Fruit fly (Drosophila melanogaster): ENCODE results near the gene RpL30.
A peak's percentile ranks its signal among the peaks of the same experiment; 100 is the strongest.

The RpL30 gene

DNA sequence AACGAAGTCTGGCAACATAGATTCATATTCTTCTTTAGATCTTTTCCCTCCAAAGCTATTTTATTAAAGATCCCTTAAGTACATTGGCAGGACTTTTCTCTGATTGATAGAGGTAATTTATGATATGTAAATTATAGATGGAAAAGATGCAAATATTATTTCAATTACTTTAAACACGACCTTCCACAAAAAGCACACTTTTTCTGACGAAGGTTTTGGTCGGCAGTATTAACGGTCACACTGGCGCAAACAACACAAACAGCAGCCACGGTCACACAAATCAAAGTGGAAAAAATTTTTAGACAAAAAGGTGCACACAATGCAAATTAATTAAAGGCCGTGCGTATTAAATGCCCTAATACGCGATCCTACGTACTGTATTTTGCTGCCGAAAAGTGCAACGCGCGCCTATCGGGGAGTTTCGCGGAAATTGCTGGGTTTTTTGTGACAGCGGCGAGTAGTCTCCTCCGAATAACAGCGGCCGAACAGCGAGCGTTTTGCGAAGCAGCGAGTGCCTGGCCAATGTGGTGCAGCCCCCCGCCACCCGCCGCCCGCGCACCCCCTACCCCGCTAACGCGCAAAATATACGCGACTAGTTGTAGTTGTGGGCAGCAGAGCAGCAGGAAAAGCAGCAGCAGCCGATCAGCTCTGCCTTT lies 44.9 kb upstream of the RpL30 start, which contains the start of gene CG10492 (continued):
- TF ChIP-seq Dll (GFP tag; IDR thresholded peaks at IDR 0.05; ENCODE audit: partially characterized antibody), result 0 out of 4 replicates have a peak, but pooled peaks have one; percentile 39
- TF ChIP-seq CG4360 (GFP tag; IDR thresholded peaks at IDR 0.05), result no peak
- TF ChIP-seq ham (GFP tag; IDR thresholded peaks at IDR 0.05), result no peak
- TF ChIP-seq Mrtf (GFP tag; IDR thresholded peaks at IDR 0.05), result no peak
- no peak for TF ChIP-seq chm (GFP tag; IDR thresholded peaks at IDR 0.05)
- TF ChIP-seq Hsf (GFP tag; optimal IDR thresholded peaks at IDR 0.05), result no peak
- TF ChIP-seq Nf-YA (GFP tag; IDR thresholded peaks at IDR 0.05), result no peak
- no peak for TF ChIP-seq Doc3 (GFP tag; IDR thresholded peaks at IDR 0.05; ENCODE audit: partially characterized antibody)
- no peak for TF ChIP-seq Blimp-1 (GFP tag; optimal IDR thresholded peaks at IDR 0.05)
- TF ChIP-seq Sox100B (GFP tag; optimal IDR thresholded peaks at IDR 0.05), result no peak
- TF ChIP-seq ase (GFP tag; IDR thresholded peaks at IDR 0.05), result no peak
- TF ChIP-seq CG14667 (GFP tag; IDR thresholded peaks at IDR 0.05), result no peak
- TF ChIP-seq hbn (GFP tag; IDR thresholded peaks at IDR 0.05; ENCODE audit: partially characterized antibody), result no peak
- TF ChIP-seq YL-1 (GFP tag; optimal IDR thresholded peaks at IDR 0.05), result peak; percentile 79
- peak; percentile 51; the same call in 1 of the 3 replicates for TF ChIP-seq Opbp (GFP tag; IDR thresholded peaks at IDR 0.05; ENCODE audit: partially characterized antibody)
- TF ChIP-seq bsh (GFP tag; optimal IDR thresholded peaks at IDR 0.05), result no peak
- no peak for TF ChIP-seq D19A (tag; optimal IDR thresholded peaks at IDR 0.05)
- no peak for TF ChIP-seq CG1603 (tag; optimal IDR thresholded peaks at IDR 0.05)
- peak; percentile 34; the same call in 1 of the 2 replicates for TF ChIP-seq CG32532 (GFP tag; IDR thresholded peaks at IDR 0.05)
- TF ChIP-seq ftz-f1 (GFP tag; optimal IDR thresholded peaks at IDR 0.05), result peak; percentile 81
- TF ChIP-seq CG3847 (GFP tag; IDR thresholded peaks at IDR 0.05), result peak; percentile 52; the same call in 1 of the 2 replicates
- no peak for TF ChIP-seq ken (GFP tag; IDR thresholded peaks at IDR 0.05)
- no peak for TF ChIP-seq CG7786 (GFP tag; optimal IDR thresholded peaks at IDR 0.05)
- TF ChIP-seq fu2 (GFP tag; optimal IDR thresholded peaks at IDR 0.05), result no peak
- TF ChIP-seq CG3065 (GFP tag; optimal IDR thresholded peaks at IDR 0.05), result no peak
- no peak for TF ChIP-seq CG12299 (tag; optimal IDR thresholded peaks at IDR 0.05)
- no peak for TF ChIP-seq trh (GFP tag; optimal IDR thresholded peaks at IDR 0.05)
- TF ChIP-seq exex (tag; optimal IDR thresholded peaks at IDR 0.05), result no peak
- TF ChIP-seq pita (GFP tag; optimal IDR thresholded peaks at IDR 0.05), result no peak
- TF ChIP-seq ab (GFP tag; optimal IDR thresholded peaks at IDR 0.05), result no peak
- TF ChIP-seq slp2 (GFP tag; optimal IDR thresholded peaks at IDR 0.05), result no peak
- TF ChIP-seq Sry-β (GFP tag; optimal IDR thresholded peaks at IDR 0.05), result no peak
- 0 out of 3 replicates have a peak, but pooled peaks have one; percentile 33 for TF ChIP-seq knrl (GFP tag; IDR thresholded peaks at IDR 0.05; ENCODE audit: partially characterized antibody)
- TF ChIP-seq CG10267 (tag; optimal IDR thresholded peaks at IDR 0.05), result peak; percentile 66
- no peak for TF ChIP-seq CHES-1-like (GFP tag; optimal IDR thresholded peaks at IDR 0.05)
- no peak for TF ChIP-seq pros (GFP tag; optimal IDR thresholded peaks at IDR 0.05)
- no peak for TF ChIP-seq CG16779 (GFP tag; IDR thresholded peaks at IDR 0.05)
- TF ChIP-seq BEAF-32 (GFP tag; optimal IDR thresholded peaks at IDR 0.05), result peak; percentile 60
- TF ChIP-seq sens-2 (GFP tag; IDR thresholded peaks at IDR 0.05), result no peak
- no peak for TF ChIP-seq otp (GFP tag; IDR thresholded peaks at IDR 0.05)
- no peak for TF ChIP-seq CG8089 (GFP tag; optimal IDR thresholded peaks at IDR 0.05)
- TF ChIP-seq CG2712 (tag; optimal IDR thresholded peaks at IDR 0.05), result peak; percentile 24
- TF ChIP-seq PHDP (tag; optimal IDR thresholded peaks at IDR 0.05), result no peak
- no peak for TF ChIP-seq CG1602 (GFP tag; optimal IDR thresholded peaks at IDR 0.05)
- TF ChIP-seq sc (optimal IDR thresholded peaks at IDR 0.05), result no peak
- TF ChIP-seq sc (GFP tag; optimal IDR thresholded peaks at IDR 0.05), result no peak
- TF ChIP-seq Elba2 (GFP tag; optimal IDR thresholded peaks at IDR 0.05), result peak; percentile 20
- TF ChIP-seq CG14710 (tag; optimal IDR thresholded peaks at IDR 0.05), result peak; percentile 87
- TF ChIP-seq CG9876 (GFP tag; optimal IDR thresholded peaks at IDR 0.05), result no peak
- TF ChIP-seq Dbx (GFP tag; IDR thresholded peaks at IDR 0.05), result no peak

Measured in whole organism, embryonic.